Worm (Caenorhabditis elegans): Measurements from ENCODE around the gene adah-1.
A peak's percentile ranks its signal among the peaks of the same experiment; 100 is the strongest.

The adah-1 gene

DNA sequence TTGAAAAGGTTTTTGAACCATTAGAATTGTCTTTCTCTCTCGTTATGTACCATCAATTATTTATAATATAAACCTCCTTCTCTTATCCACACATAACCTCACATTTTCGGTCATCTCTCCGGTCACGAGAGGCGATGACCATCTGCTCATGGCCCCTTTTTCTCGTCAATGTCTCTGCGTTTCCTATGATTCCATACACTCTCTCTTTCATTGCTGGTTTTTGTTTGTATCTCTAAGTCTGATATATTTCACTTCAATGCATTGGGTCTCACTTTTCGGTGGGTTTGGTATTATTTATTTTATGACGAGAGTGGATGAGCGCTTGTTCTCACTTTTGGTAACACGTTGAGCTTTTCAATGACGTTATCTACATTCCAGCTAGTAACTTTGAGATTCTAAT is 1.0 kb upstream of the adah-1 start (continued):
- TF ChIP-seq ceh-20 (GFP tag; IDR thresholded peaks at IDR 0.05) (no peak), ceh-32 (tag; optimal IDR thresholded peaks at IDR 0.05; ENCODE audit: poor library complexity) (no peak), dpl-1 (GFP tag; optimal IDR thresholded peaks at IDR 0.05) (peak; percentile 28)

- no peak for TF ChIP-seq attf-4 (tag; optimal IDR thresholded peaks at IDR 0.05)
- TF ChIP-seq nhr-102 (tag; optimal IDR thresholded peaks at IDR 0.05), result no peak
- peak; percentile 10 for TF ChIP-seq dve-1 (tag; optimal IDR thresholded peaks at IDR 0.05; ENCODE audit: insufficient read depth)
- no peak for TF ChIP-seq daf-16 (GFP tag; optimal IDR thresholded peaks at IDR 0.05)
- TF ChIP-seq daf-16 (tag; optimal IDR thresholded peaks at IDR 0.05), result peak; percentile 19
- TF ChIP-seq hlh-11 (tag; optimal IDR thresholded peaks at IDR 0.05), result peak; percentile 26
- TF ChIP-seq ceh-62 (tag; optimal IDR thresholded peaks at IDR 0.05), result no peak
- peak; percentile 51; the same call in 1 of the 2 replicates for TF ChIP-seq dmd-6 (GFP tag; IDR thresholded peaks at IDR 0.05)
- peak; percentile 65 for TF ChIP-seq pqm-1 (tag; optimal IDR thresholded peaks at IDR 0.05)
Measured at ce11 chrIV:7024829-7025228, 818 bp downstream of the adah-1 start.

- TF ChIP-seq nhr-42 (GFP tag; IDR thresholded peaks at IDR 0.05) (no peak), Y105C5A.15 (GFP tag; IDR thresholded peaks at IDR 0.05) (no peak), dve-1 (tag; optimal IDR thresholded peaks at IDR 0.05; ENCODE audit: insufficient read depth) (peak; percentile 65), daf-16 (GFP tag; optimal IDR thresholded peaks at IDR 0.05) (no peak), daf-16 (tag; optimal IDR thresholded peaks at IDR 0.05) (peak; percentile 56), pqm-1 (tag; optimal IDR thresholded peaks at IDR 0.05) (peak; percentile 95), hlh-11 (tag; optimal IDR thresholded peaks at IDR 0.05) (peak; percentile 60), dmd-6 (GFP tag; IDR thresholded peaks at IDR 0.05) (peak; percentile 76), zip-11 (GFP tag; IDR thresholded peaks at IDR 0.05) (no peak), nhr-28 (tag; optimal IDR thresholded peaks at IDR 0.05) (peak; percentile 68), T20F7.1 (GFP tag; optimal IDR thresholded peaks at IDR 0.05) (peak; percentile 17), hlh-30 (tag; optimal IDR thresholded peaks at IDR 0.05; ENCODE audit: insufficient read depth) (peak; percentile 3), aha-1 (tag) (peak; percentile 81), nhr-48 (tag; optimal IDR thresholded peaks at IDR 0.05) (no peak), php-3 (GFP tag; IDR thresholded peaks at IDR 0.05) (0 out of 2 replicates have a peak, but pooled peaks have one; percentile 65), nhr-6 (tag; optimal IDR thresholded peaks at IDR 0.05) (no peak), madf-5 (GFP tag; IDR thresholded peaks at IDR 0.05) (no peak)
Measured at ce11 chrIV:7025835-7026234, 1.8 kb downstream of the adah-1 start.

ce11 chrIV:7031019-7031418 is 7.0 kb downstream of the adah-1 start:
- TF ChIP-seq egl-43 (GFP tag; IDR thresholded peaks at IDR 0.05) (no peak), R02D3.7 (tag; optimal IDR thresholded peaks at IDR 0.05) (no peak), zfp-2 (tag; optimal IDR thresholded peaks at IDR 0.05) (no peak), unc-62 (GFP tag; optimal IDR thresholded peaks at IDR 0.05 in 1 of 2) (peak in 1 of 2 experiments; percentile 51), unc-62 (tag; optimal IDR thresholded peaks at IDR 0.05) (no peak), hmg-1.1 (GFP tag; IDR thresholded peaks at IDR 0.05) (no peak), mes-2 (tag; optimal IDR thresholded peaks at IDR 0.05; ENCODE audit: poor library complexity, severe bottlenecking) (peak; percentile 20), fkh-10 (GFP tag; optimal IDR thresholded peaks at IDR 0.05) (peak; percentile 16), sdz-12 (GFP tag; optimal IDR thresholded peaks at IDR 0.05) (no peak), egl-27 (tag; optimal IDR thresholded peaks at IDR 0.05) (no peak)

DNA sequence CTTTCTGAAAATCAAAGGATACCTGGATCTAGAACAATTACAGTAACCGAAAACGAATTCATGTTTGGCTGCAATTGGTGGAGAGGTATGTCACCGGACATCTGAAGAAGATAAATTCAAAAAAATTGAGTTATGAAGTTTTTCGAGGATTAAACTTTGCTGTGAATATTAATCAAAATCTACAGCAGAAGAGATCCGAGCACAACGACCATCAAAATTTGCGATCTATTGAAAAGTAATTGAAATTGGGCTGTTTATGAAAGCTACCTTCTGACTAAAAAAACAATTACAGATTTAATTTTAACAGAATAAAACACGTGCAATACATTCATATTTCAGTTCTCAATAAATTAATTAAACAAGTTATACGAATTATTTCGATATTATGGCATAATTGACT is 8.4 kb downstream of the adah-1 start, which contains the start of gene C06G3.8:
C06G3.8 (minus strand) TSS at position 101 of the 400 bp plus-strand sequence.
- no peak for TF ChIP-seq dpl-1 (GFP tag; optimal IDR thresholded peaks at IDR 0.05)
- TF ChIP-seq ceh-82 (tag; optimal IDR thresholded peaks at IDR 0.05), result no peak
- TF ChIP-seq lin-1 (GFP tag; IDR thresholded peaks at IDR 0.05), result no peak
- no peak for TF ChIP-seq ztf-11 (tag; optimal IDR thresholded peaks at IDR 0.05)
- TF ChIP-seq sdz-12 (GFP tag; optimal IDR thresholded peaks at IDR 0.05), result no peak
- TF ChIP-seq mxl-3 (GFP tag; optimal IDR thresholded peaks at IDR 0.05), result no peak
- TF ChIP-seq daf-12 (tag; optimal IDR thresholded peaks at IDR 0.05), result no peak
- no peak for TF ChIP-seq lin-15B (tag; optimal IDR thresholded peaks at IDR 0.05)
- no peak for TF ChIP-seq mep-1 (tag; optimal IDR thresholded peaks at IDR 0.05)
- no peak for TF ChIP-seq nhr-48 (tag; optimal IDR thresholded peaks at IDR 0.05)
- TF ChIP-seq tra-1 (GFP tag; IDR thresholded peaks at IDR 0.05), result no peak
- TF ChIP-seq ceh-28 (tag; optimal IDR thresholded peaks at IDR 0.05), result no peak
- TF ChIP-seq duxl-1 (tag; optimal IDR thresholded peaks at IDR 0.05; ENCODE audit: poor library complexity), result no peak
- TF ChIP-seq F44E2.7 (GFP tag; IDR thresholded peaks at IDR 0.05), result no peak
- no peak for TF ChIP-seq ama-1 (optimal IDR thresholded peaks at IDR 0.05)
- no peak for TF ChIP-seq T20F7.1 (GFP tag; optimal IDR thresholded peaks at IDR 0.05)
- no peak for TF ChIP-seq nhr-41 (GFP tag; IDR thresholded peaks at IDR 0.05)
- TF ChIP-seq nhr-10 (tag; optimal IDR thresholded peaks at IDR 0.05), result no peak
